Worm (Caenorhabditis elegans) whole organism, young adult: ENCODE data around the gene T19H12.6.

Source experiments
- ama-1 ChIP-seq, 3 experiments: fragments of 150-350 bp in 1 of 3; sonication (generic microtip) in 2 of 3; optimal IDR thresholded peaks; 2 replicates each; lab custom pipeline; 2014 to 2018; ENCODE audit warnings: missing biosample characterization in 2 of 3, missing genetic modification characterization in 2 of 3, missing genetic modification reagents in 2 of 3
- bed-1 ChIP-seq: fragments of 200-800 bp; sonication (Bioruptor generic); IDR thresholded peaks from 2 replicates; pipeline ENCODE4 v1.3.6; 2022; ENCODE audit warnings: missing genetic modification reagents, missing genetic modification characterization, missing compliant biosample characterization
- lir-1 ChIP-seq: fragments of 200-800 bp; sonication (Bioruptor generic); conservative IDR thresholded peaks from 2 replicates; pipeline ENCODE4 v1.3.6; 2022; ENCODE audit warnings: missing genetic modification reagents, missing genetic modification characterization, missing compliant biosample characterization
- snpc-3.4 ChIP-seq: sonication (generic microtip); optimal IDR thresholded peaks from 2 replicates; lab custom pipeline; 2017; ENCODE audit warnings: missing genetic modification characterization, mild to moderate bottlenecking, missing compliant biosample characterization, antibody characterized with exemption, moderate library complexity, missing genotype, missing genetic modification reagents

- TF ChIP-seq snpc-3.4 (tag; lab: Kevin White, UChicago) (no peak), lir-1 (GFP tag; lab: Robert Waterston, UW) (no peak), ama-1 (optimal IDR thresholded peaks at IDR 0.05; lab: Kevin White, UChicago) (no peak), ama-1 (GFP tag; optimal IDR thresholded peaks at IDR 0.05; lab: Kevin White, UChicago) (no peak), bed-1 (no peak)
Measured at ce11 chrV:4857561-4857960, 19.9 kb downstream of the T19H12.6 start.
